Fruit fly (Drosophila melanogaster) whole organism, wandering third instar larva: Measurements from ENCODE around the gene AGO2.
A peak's percentile ranks its signal among the peaks of the same experiment; 100 is the strongest.

Experiments
- Abd-B ChIP-seq: fragments of >200 bp; optimal IDR thresholded peaks from 2 replicates; lab custom pipeline; 2017; ENCODE audit warnings: missing biosample characterization, missing genetic modification characterization
- CG32264 ChIP-seq: fragments of 200-800 bp; sonication (Bioruptor generic); optimal IDR thresholded peaks from 2 replicates; lab custom pipeline; 2016; ENCODE audit warnings: missing biosample characterization, missing genetic modification characterization
- CG9705 ChIP-seq: fragments of 200-800 bp; sonication (Bioruptor generic); optimal IDR thresholded peaks from 2 replicates; lab custom pipeline; 2018; ENCODE audit warnings: missing biosample characterization, mild to moderate bottlenecking, missing genetic modification characterization
- CrebA ChIP-seq: fragments of 200-800 bp; sonication (Bioruptor generic); optimal IDR thresholded peaks from 2 replicates; lab custom pipeline; 2016; ENCODE audit warnings: missing biosample characterization, mild to moderate bottlenecking, missing genetic modification characterization, borderline replicate concordance
- Dfd ChIP-seq: fragments of >200 bp; optimal IDR thresholded peaks from 2 replicates; lab custom pipeline; 2017; ENCODE audit warnings: missing biosample characterization, missing genetic modification characterization
- Dif ChIP-seq: fragments of 200-275, 200-300 bp; sonication (Bioruptor generic); optimal IDR thresholded peaks from 2 replicates; lab custom pipeline; 2018; ENCODE audit warnings: missing biosample characterization, missing genetic modification characterization; ENCODE audit not compliant: partially characterized antibody
- GATAd ChIP-seq: sonication (Bioruptor generic); optimal IDR thresholded peaks from 2 replicates; lab custom pipeline; 2016; ENCODE audit warnings: missing biosample characterization, missing genetic modification characterization
- HLH106 ChIP-seq: fragments of 200-800 bp; optimal IDR thresholded peaks from 3 replicates; lab custom pipeline; 2019; ENCODE audit warnings: missing biosample characterization, mild to moderate bottlenecking, missing genetic modification characterization, moderate library complexity
- Hnf4 ChIP-seq: fragments of 200-800 bp; sonication (Bioruptor generic); optimal IDR thresholded peaks from 2 replicates; lab custom pipeline; 2016; ENCODE audit warnings: missing biosample characterization, mild to moderate bottlenecking, missing genetic modification characterization
- Hr78 ChIP-seq: fragments of >200 bp; optimal IDR thresholded peaks from 2 replicates; lab custom pipeline; 2017; ENCODE audit warnings: missing biosample characterization, missing genetic modification characterization
- Hr83 ChIP-seq: fragments of 200-300 bp; sonication (Bioruptor generic); optimal IDR thresholded peaks from 2 replicates; lab custom pipeline; 2016; ENCODE audit warnings: missing biosample characterization, mild to moderate bottlenecking, missing genetic modification characterization, moderate library complexity; ENCODE audit not compliant: poor library complexity, severe bottlenecking
- Jra ChIP-seq: sonication (Bioruptor generic); optimal IDR thresholded peaks from 2 replicates; lab custom pipeline; 2016; ENCODE audit warnings: missing biosample characterization, missing genetic modification characterization
- Mio ChIP-seq: sonication (Bioruptor generic); optimal IDR thresholded peaks from 2 replicates; lab custom pipeline; 2016; ENCODE audit warnings: missing biosample characterization, missing genetic modification characterization
- Myc ChIP-seq: fragments of >200 bp; optimal IDR thresholded peaks from 2 replicates; lab custom pipeline; 2017
- N ChIP-seq: fragments of >200 bp; optimal IDR thresholded peaks from 2 replicates; lab custom pipeline; 2018; ENCODE audit warnings: missing biosample characterization, missing external identifiers, missing genetic modification characterization
- OdsH ChIP-seq: fragments of 200-800 bp; sonication (Bioruptor generic); optimal IDR thresholded peaks from 2 replicates; lab custom pipeline; 2016; ENCODE audit warnings: missing biosample characterization, mild to moderate bottlenecking, missing genetic modification characterization
- Rel ChIP-seq, 2 experiments: fragments of 200-800 bp; sonication (Bioruptor generic) in 1 of 2; optimal IDR thresholded peaks; 2 replicates in 1 of 2; 3 replicates in 1 of 2; lab custom pipeline; 2016 to 2019; ENCODE audit warnings: mild to moderate bottlenecking in 2 of 2, missing biosample characterization in 2 of 2, missing genetic modification characterization in 2 of 2, moderate library complexity in 1 of 2
- Sp1 ChIP-seq: fragments of 200-800 bp; sonication (Bioruptor generic); optimal IDR thresholded peaks from 3 replicates; lab custom pipeline; 2019; ENCODE audit warnings: missing biosample characterization, mild to moderate bottlenecking, missing genetic modification characterization, moderate library complexity
- Vsx2 ChIP-seq: fragments of 200-300, 225-300 bp; sonication (Bioruptor generic); optimal IDR thresholded peaks from 2 replicates; lab custom pipeline; 2018; ENCODE audit warnings: missing biosample characterization, missing genetic modification characterization; ENCODE audit not compliant: partially characterized antibody
- br ChIP-seq: fragments of 200-800 bp; sonication (Bioruptor generic); optimal IDR thresholded peaks from 2 replicates; lab custom pipeline; 2016; ENCODE audit warnings: missing biosample characterization, missing genetic modification characterization
- brk ChIP-seq: fragments of 200-800 bp; sonication (Bioruptor generic); optimal IDR thresholded peaks from 2 replicates; lab custom pipeline; 2016; ENCODE audit warnings: missing biosample characterization, mild to moderate bottlenecking, missing genetic modification characterization
- dl ChIP-seq, 2 experiments: fragments of 175-275, 200-275 bp in 1 of 2; fragments of 200-275 bp in 1 of 2; sonication (Bioruptor generic); optimal IDR thresholded peaks; lab custom pipeline; 2018; ENCODE audit warnings: mild to moderate bottlenecking in 2 of 2, missing biosample characterization in 2 of 2, missing genetic modification characterization in 2 of 2, moderate library complexity in 2 of 2; ENCODE audit not compliant: partially characterized antibody in 2 of 2, insufficient read depth in 1 of 2
- dmrt93B ChIP-seq: fragments of 200-800 bp; sonication (Bioruptor generic); optimal IDR thresholded peaks from 2 replicates; lab custom pipeline; 2018; ENCODE audit warnings: missing biosample characterization, mild to moderate bottlenecking, missing genetic modification characterization
- dsf ChIP-seq: sonication (Bioruptor generic); optimal IDR thresholded peaks from 2 replicates; lab custom pipeline; 2016; ENCODE audit warnings: missing biosample characterization, missing genetic modification characterization, borderline replicate concordance
- ey ChIP-seq: fragments of 200-800 bp; sonication (Bioruptor generic); optimal IDR thresholded peaks from 2 replicates; lab custom pipeline; 2016; ENCODE audit warnings: missing biosample characterization, missing genetic modification characterization
- foxo ChIP-seq, 2 experiments: fragments of 200-800 bp; sonication (Bioruptor generic); optimal IDR thresholded peaks; 2 replicates in 1 of 2; 3 replicates in 1 of 2; lab custom pipeline; 2016 to 2017; ENCODE audit warnings: missing biosample characterization in 2 of 2, missing genetic modification characterization in 2 of 2
- fru ChIP-seq: fragments of 200-800 bp; sonication (Bioruptor generic); optimal IDR thresholded peaks from 3 replicates; lab custom pipeline; 2016; ENCODE audit warnings: missing biosample characterization, mild to moderate bottlenecking, missing genetic modification characterization
- h ChIP-seq: fragments of 200-800 bp; sonication (Bioruptor generic); optimal IDR thresholded peaks from 3 replicates; lab custom pipeline; 2016; ENCODE audit warnings: missing biosample characterization, mild to moderate bottlenecking, missing genetic modification characterization
- jim ChIP-seq: fragments of 175-275, 200-325 bp; sonication (Bioruptor generic); optimal IDR thresholded peaks from 2 replicates; lab custom pipeline; 2016; ENCODE audit warnings: missing biosample characterization, mild to moderate bottlenecking, missing genetic modification characterization
- lola ChIP-seq: fragments of >200 bp; optimal IDR thresholded peaks from 2 replicates; lab custom pipeline; 2017; ENCODE audit warnings: missing biosample characterization, missing genetic modification characterization
- pan ChIP-seq: fragments of >200 bp; optimal IDR thresholded peaks from 2 replicates; lab custom pipeline; 2017
- psq ChIP-seq: fragments of 200-800 bp; sonication (Bioruptor generic); optimal IDR thresholded peaks from 3 replicates; lab custom pipeline; 2017; ENCODE audit warnings: missing biosample characterization, mild to moderate bottlenecking, missing genetic modification characterization, moderate library complexity
- rgr ChIP-seq: fragments of 200-800 bp; sonication (Bioruptor generic); optimal IDR thresholded peaks from 3 replicates; lab custom pipeline; 2016; ENCODE audit warnings: missing biosample characterization, mild to moderate bottlenecking, missing genetic modification characterization
- sage ChIP-seq: fragments of 200-800 bp; sonication (Bioruptor generic); optimal IDR thresholded peaks from 2 replicates; lab custom pipeline; 2016; ENCODE audit warnings: missing biosample characterization, mild to moderate bottlenecking, missing genetic modification characterization
- sv ChIP-seq: fragments of 200-800 bp; sonication (Bioruptor generic); optimal IDR thresholded peaks from 3 replicates; lab custom pipeline; 2016; ENCODE audit warnings: missing biosample characterization, missing genetic modification characterization
- tai ChIP-seq: sonication (Bioruptor generic); optimal IDR thresholded peaks from 2 replicates; lab custom pipeline; 2016; ENCODE audit warnings: missing biosample characterization, missing genetic modification characterization
- usp ChIP-seq: fragments of >200 bp; optimal IDR thresholded peaks from 2 replicates; lab custom pipeline; 2017; ENCODE audit warnings: missing biosample characterization, missing genetic modification characterization
- woc ChIP-seq: sonication (Bioruptor generic); optimal IDR thresholded peaks from 2 replicates; lab custom pipeline; 2016; ENCODE audit warnings: missing biosample characterization, mild to moderate bottlenecking, missing genetic modification characterization

AGO2 gene

dm6 chr3L:15506174-15506926, 47.6 kb upstream of the AGO2 start:
- TF ChIP-seq Vsx2 (GFP tag; lab: Kevin White, UChicago) (no peak), sage (GFP tag; lab: Kevin White, UChicago) (peak; percentile 2)
- TF ChIP-seq, all 38 proteins: peak for 1

dm6 chr3L:15507148-15507896, 46.6 kb upstream of the AGO2 start:
- TF ChIP-seq Rel (GFP tag; optimal IDR thresholded peaks at IDR 0.05; lab: Kevin White, UChicago) = no peak
- TF ChIP-seq Rel (tag; optimal IDR thresholded peaks at IDR 0.05; lab: Kevin White, UChicago) = peak; percentile 95
- peak; percentile 92 for TF ChIP-seq Dif (GFP tag; lab: Kevin White, UChicago)
- no peak for TF ChIP-seq Vsx2 (GFP tag; lab: Kevin White, UChicago)
- peak; percentile 80 to 81 for TF ChIP-seq dl (GFP tag; optimal IDR thresholded peaks at IDR 0.05; lab: Kevin White, UChicago; ENCODE audit: insufficient read depth in 1 of 2, partially characterized antibody in 2 of 2)

- TF ChIP-seq CG9705 (GFP tag; lab: Kevin White, UChicago) (peak; percentile 98), Jra (GFP tag; lab: Kevin White, UChicago) (peak; percentile 97), dsf (GFP tag; lab: Kevin White, UChicago) (peak; percentile 83), foxo (GFP tag; optimal IDR thresholded peaks at IDR 0.05; lab: Kevin White, UChicago) (peak; percentile 96 to 99), rgr (GFP tag; lab: Kevin White, UChicago) (peak; percentile 99), dmrt93B (GFP tag; lab: Kevin White, UChicago) (peak; percentile 94), br (peak; percentile 99), Vsx2 (GFP tag; lab: Kevin White, UChicago) (no peak), Rel (GFP tag; optimal IDR thresholded peaks at IDR 0.05; lab: Kevin White, UChicago) (peak; percentile 89), Rel (tag; optimal IDR thresholded peaks at IDR 0.05; lab: Kevin White, UChicago) (peak; percentile 95), sage (GFP tag; lab: Kevin White, UChicago) (peak; percentile 98), Myc (no peak), GATAd (no peak), usp (GFP tag; lab: Kevin White, UChicago) (no peak), CG32264 (GFP tag; lab: Kevin White, UChicago) (peak; percentile 97), Hr83 (GFP tag; lab: Kevin White, UChicago) (no peak), Abd-B (GFP tag; lab: Kevin White, UChicago) (no peak), ey (peak; percentile 97), tai (GFP tag; lab: Kevin White, UChicago) (peak; percentile 96), sv (GFP tag; lab: Kevin White, UChicago) (peak; percentile 98), Hnf4 (GFP tag; lab: Kevin White, UChicago) (peak; percentile 96), Dfd (GFP tag; lab: Kevin White, UChicago) (no peak), N (GFP tag; lab: Kevin White, UChicago) (no peak), psq (GFP tag; lab: Kevin White, UChicago) (peak; percentile 93), dl (GFP tag; optimal IDR thresholded peaks at IDR 0.05; lab: Kevin White, UChicago; ENCODE audit: insufficient read depth in 1 of 2, partially characterized antibody in 2 of 2) (no peak), CrebA (no peak), HLH106 (tag; lab: Kevin White, UChicago) (peak; percentile 99), Mio (GFP tag; lab: Kevin White, UChicago) (peak; percentile 85), OdsH (GFP tag; lab: Kevin White, UChicago) (peak; percentile 99), Hr78 (GFP tag; lab: Kevin White, UChicago) (no peak), h (GFP tag; lab: Kevin White, UChicago) (peak; percentile 99), lola (GFP tag; lab: Kevin White, UChicago) (no peak), jim (GFP tag; lab: Kevin White, UChicago) (no peak), brk (GFP tag; lab: Kevin White, UChicago) (peak; percentile 98), Dif (GFP tag; lab: Kevin White, UChicago) (no peak), woc (GFP tag; lab: Kevin White, UChicago) (peak; percentile 96), Sp1 (GFP tag; lab: Kevin White, UChicago) (peak; percentile 99), fru (GFP tag; lab: Kevin White, UChicago) (peak; percentile 99), pan (no peak)
Measured at dm6 chr3L:15508233-15508632, 45.7 kb upstream of the AGO2 start, which contains the start of gene CG7841. CG7841 (minus strand) TSS chr3L:15508252.
